Worm (Caenorhabditis elegans) whole organism, young adult: ENCODE results near the gene nhr-168.

Experiments
- B0336.3 ChIP-seq: fragments of 200-800 bp; sonication (Bioruptor generic); IDR thresholded peaks from 2 replicates; pipeline ENCODE4 v1.3.6; 2022; ENCODE audit warnings: missing genetic modification characterization, missing compliant biosample characterization
- C06A6.2 ChIP-seq: fragments of 200-800 bp; sonication (Bioruptor generic); conservative IDR thresholded peaks from 2 replicates; pipeline ENCODE4 v1.3.6; 2022; ENCODE audit warnings: missing genetic modification characterization, missing compliant biosample characterization
- D2030.7 ChIP-seq: fragments of 200-800 bp; sonication (Bioruptor generic); IDR thresholded peaks from 2 replicates; pipeline ENCODE4 v1.3.6; 2022; ENCODE audit warnings: missing genetic modification reagents, missing genetic modification characterization, missing compliant biosample characterization
- F33H1.4 ChIP-seq: fragments of 200-800 bp; sonication (Bioruptor generic); IDR thresholded peaks from 2 replicates; pipeline ENCODE4 v1.3.6; 2022; ENCODE audit warnings: missing genetic modification reagents, missing genetic modification characterization, missing compliant biosample characterization
- F37B4.10 ChIP-seq: fragments of 200-800 bp; sonication (Bioruptor generic); IDR thresholded peaks from 2 replicates; pipeline ENCODE4 v1.3.6; 2022; ENCODE audit warnings: missing genetic modification characterization, missing compliant biosample characterization
- F49E8.2 ChIP-seq: sonication (generic microtip); optimal IDR thresholded peaks from 3 replicates; lab custom pipeline; 2017; ENCODE audit warnings: missing genetic modification characterization, mild to moderate bottlenecking, missing compliant biosample characterization, antibody characterized with exemption, moderate library complexity; ENCODE audit not compliant: insufficient read depth
- F52B5.7 ChIP-seq: sonication (generic microtip); optimal IDR thresholded peaks from 2 replicates; lab custom pipeline; 2016; ENCODE audit warnings: mild to moderate bottlenecking, missing genetic modification characterization, missing compliant biosample characterization
- K12H6.12 ChIP-seq: fragments of 200-800 bp; sonication (Bioruptor generic); optimal IDR thresholded peaks from 2 replicates; lab custom pipeline; 2018; ENCODE audit warnings: mild to moderate bottlenecking, missing genetic modification characterization, missing compliant biosample characterization
- Y53G8AR.9 ChIP-seq: fragments of 200-800 bp; sonication (Bioruptor generic); conservative IDR thresholded peaks from 2 replicates; pipeline ENCODE4 v1.3.6; 2022; ENCODE audit warnings: missing genetic modification reagents, missing genetic modification characterization, missing compliant biosample characterization
- Y95B8A.8 ChIP-seq: fragments of 200-800 bp; sonication (Bioruptor generic); IDR thresholded peaks from 2 replicates; pipeline ENCODE4 v1.3.6; 2022; ENCODE audit warnings: missing genetic modification reagents, missing genetic modification characterization, missing compliant biosample characterization
- aptf-2 ChIP-seq: fragments of 200-800 bp; sonication (Bioruptor generic); conservative IDR thresholded peaks from 2 replicates; pipeline ENCODE4 v1.3.6; 2022; ENCODE audit warnings: missing genetic modification reagents, missing genetic modification characterization, missing compliant biosample characterization
- bed-1 ChIP-seq: fragments of 200-800 bp; sonication (Bioruptor generic); IDR thresholded peaks from 2 replicates; pipeline ENCODE4 v1.3.6; 2022; ENCODE audit warnings: missing genetic modification reagents, missing genetic modification characterization, missing compliant biosample characterization
- cebp-1 ChIP-seq, 2 experiments: fragments of 200-800 bp in 1 of 2; sonication (Bioruptor generic) in 1 of 2; sonication (generic microtip) in 1 of 2; IDR thresholded peaks in 1 of 2; optimal IDR thresholded peaks in 1 of 2; 2 replicates each; pipeline versions ENCODE4 v1.3.6 to Lab custom; 2017 to 2022; ENCODE audit warnings: missing compliant biosample characterization in 2 of 2, missing genetic modification characterization in 2 of 2, mild to moderate bottlenecking in 1 of 2, missing genetic modification reagents in 1 of 2, moderate library complexity in 1 of 2
- ceh-100 ChIP-seq: fragments of 200-800 bp; sonication (Bioruptor generic); IDR thresholded peaks from 2 replicates; pipeline ENCODE4 v1.3.6; 2022; ENCODE audit warnings: missing genetic modification reagents, missing genetic modification characterization, missing compliant biosample characterization
- chd-7 ChIP-seq: sonication (generic microtip); optimal IDR thresholded peaks from 2 replicates; lab custom pipeline; 2016; ENCODE audit warnings: mild to moderate bottlenecking, missing genetic modification characterization, moderate library complexity, missing compliant biosample characterization
- dpff-1 ChIP-seq: sonication (generic microtip); optimal IDR thresholded peaks from 2 replicates; lab custom pipeline; 2017; ENCODE audit warnings: mild to moderate bottlenecking, missing genetic modification characterization, missing compliant biosample characterization
- egl-44 ChIP-seq: fragments of 200-800 bp; sonication (Bioruptor generic); IDR thresholded peaks from 2 replicates; pipeline ENCODE4 v1.3.6; 2022; ENCODE audit warnings: missing genetic modification reagents, missing genetic modification characterization, missing compliant biosample characterization
- ekl-4 ChIP-seq: fragments of 200-800 bp; sonication (Bioruptor generic); IDR thresholded peaks from 2 replicates; pipeline ENCODE4 v1.3.6; 2022; ENCODE audit warnings: missing genetic modification reagents, missing genetic modification characterization, missing compliant biosample characterization
- gei-17 ChIP-seq: fragments of 200-800 bp; sonication (Bioruptor generic); optimal IDR thresholded peaks from 2 replicates; lab custom pipeline; 2018; ENCODE audit warnings: mild to moderate bottlenecking, missing genetic modification characterization, missing compliant biosample characterization
- hlh-26 ChIP-seq: fragments of 200-800 bp; sonication (Bioruptor generic); conservative IDR thresholded peaks from 2 replicates; pipeline ENCODE4 v1.3.6; 2022; ENCODE audit warnings: missing genetic modification reagents, missing genetic modification characterization, missing compliant biosample characterization
- hmg-20 ChIP-seq: fragments of 200-800 bp; sonication (Bioruptor generic); IDR thresholded peaks from 2 replicates; pipeline ENCODE4 v1.3.6; 2022; ENCODE audit warnings: missing genetic modification reagents, missing genetic modification characterization, missing compliant biosample characterization
- hrde-1 ChIP-seq: sonication (generic microtip); optimal IDR thresholded peaks from 2 replicates; lab custom pipeline; 2016; ENCODE audit warnings: missing genetic modification characterization, mild to moderate bottlenecking, missing compliant biosample characterization, moderate library complexity, missing genotype, missing genetic modification reagents, borderline replicate concordance
- hsf-1 ChIP-seq: fragments of 200-800 bp; sonication (Bioruptor generic); IDR thresholded peaks from 2 replicates; pipeline ENCODE4 v1.3.6; 2022; ENCODE audit warnings: missing genetic modification reagents, missing genetic modification characterization, missing compliant biosample characterization
- lin-35 ChIP-seq, 3 experiments: fragments of 150-350 bp in 2 of 3; sonication (generic microtip) in 1 of 3; optimal IDR thresholded peaks; 2 replicates each; lab custom pipeline; 2014 to 2018; ENCODE audit warnings: missing biosample characterization in 3 of 3, missing genetic modification characterization in 3 of 3, missing genetic modification reagents in 3 of 3
- lsl-1 ChIP-seq: fragments of 200-800 bp; sonication (Bioruptor generic); optimal IDR thresholded peaks from 2 replicates; lab custom pipeline; 2018; ENCODE audit warnings: mild to moderate bottlenecking, missing genetic modification characterization, moderate library complexity, missing compliant biosample characterization
- madf-3 ChIP-seq: fragments of 200-800 bp; sonication (Bioruptor generic); IDR thresholded peaks from 2 replicates; pipeline ENCODE4 v1.3.6; 2022; ENCODE audit warnings: missing genetic modification reagents, missing genetic modification characterization, missing compliant biosample characterization
- madf-6 ChIP-seq: fragments of 200-800 bp; sonication (Bioruptor generic); IDR thresholded peaks from 2 replicates; pipeline ENCODE4 v1.3.6; 2022; ENCODE audit warnings: missing genetic modification reagents, missing genetic modification characterization, missing compliant biosample characterization
- madf-8 ChIP-seq: fragments of 200-800 bp; sonication (Bioruptor generic); conservative IDR thresholded peaks from 2 replicates; pipeline ENCODE4 v1.3.6; 2022; ENCODE audit warnings: missing genetic modification reagents, missing genetic modification characterization, missing compliant biosample characterization
- mcd-1 ChIP-seq: fragments of 200-800 bp; sonication (Bioruptor generic); IDR thresholded peaks from 2 replicates; pipeline ENCODE4 v1.3.6; 2022; ENCODE audit warnings: missing genetic modification reagents, missing genetic modification characterization, missing compliant biosample characterization
- nfya-1 ChIP-seq: sonication (generic microtip); optimal IDR thresholded peaks from 2 replicates; lab custom pipeline; 2017; ENCODE audit warnings: antibody characterized with exemption, missing compliant biosample characterization, missing genetic modification characterization, borderline replicate concordance; ENCODE audit not compliant: insufficient read depth
- nfyb-1 ChIP-seq: fragments of 200-800 bp; sonication (Bioruptor generic); IDR thresholded peaks from 2 replicates; pipeline ENCODE4 v1.3.6; 2022; ENCODE audit warnings: missing genetic modification reagents, missing genetic modification characterization, missing compliant biosample characterization
- nhr-27 ChIP-seq: fragments of 200-800 bp; sonication (Bioruptor generic); optimal IDR thresholded peaks from 2 replicates; lab custom pipeline; 2018; ENCODE audit warnings: mild to moderate bottlenecking, missing genetic modification characterization, moderate library complexity, missing compliant biosample characterization
- pha-4 ChIP-seq: fragments of 150-350 bp; sonication (generic microtip); optimal IDR thresholded peaks from 2 replicates; lab custom pipeline; 2014; ENCODE audit warnings: missing biosample characterization, missing genetic modification reagents, missing genetic modification characterization
- rcor-1 ChIP-seq: fragments of 200-800 bp; sonication (Bioruptor generic); IDR thresholded peaks from 2 replicates; pipeline ENCODE4 v1.3.6; 2022; ENCODE audit warnings: missing genetic modification reagents, missing genetic modification characterization, missing compliant biosample characterization
- rec-8 ChIP-seq, 2 experiments: sonication (generic microtip); optimal IDR thresholded peaks; 2 replicates each; lab custom pipeline; 2016; ENCODE audit warnings: mild to moderate bottlenecking in 2 of 2, missing genetic modification characterization in 2 of 2, missing genetic modification reagents in 2 of 2, missing genotype in 2 of 2, missing biosample characterization in 1 of 2, missing compliant biosample characterization in 1 of 2, moderate library complexity in 1 of 2
- repo-1 ChIP-seq: sonication (generic microtip); optimal IDR thresholded peaks from 2 replicates; lab custom pipeline; 2017; ENCODE audit warnings: mild to moderate bottlenecking, missing genetic modification characterization, missing compliant biosample characterization
- snpc-1.1 ChIP-seq: sonication (generic microtip); optimal IDR thresholded peaks from 2 replicates; lab custom pipeline; 2017; ENCODE audit warnings: missing genetic modification characterization, mild to moderate bottlenecking, missing compliant biosample characterization, antibody characterized with exemption, moderate library complexity, missing genotype, missing genetic modification reagents; ENCODE audit not compliant: insufficient read depth
- snpc-4 ChIP-seq, 5 experiments: fragments of 150-350 bp in 1 of 5; sonication (generic microtip) in 4 of 5; optimal IDR thresholded peaks; 2 replicates each; lab custom pipeline; 2014 to 2018; ENCODE audit warnings: missing genetic modification characterization in 5 of 5, missing biosample characterization in 3 of 5, antibody characterized with exemption in 2 of 5, mild to moderate bottlenecking in 2 of 5, missing compliant biosample characterization in 2 of 5, missing genotype in 2 of 5, moderate library complexity in 2 of 5, missing genetic modification reagents in 1 of 5
- tbx-9 ChIP-seq: sonication (generic microtip); optimal IDR thresholded peaks from 2 replicates; lab custom pipeline; 2016; ENCODE audit warnings: borderline replicate concordance, missing genetic modification characterization, inconsistent platforms, missing compliant biosample characterization
- tlf-1 ChIP-seq: fragments of 200-800 bp; sonication (Bioruptor generic); optimal IDR thresholded peaks from 2 replicates; lab custom pipeline; 2018; ENCODE audit warnings: mild to moderate bottlenecking, missing genetic modification characterization, missing compliant biosample characterization
- unc-130 ChIP-seq: sonication (generic microtip); optimal IDR thresholded peaks from 2 replicates; lab custom pipeline; 2016; ENCODE audit warnings: missing genetic modification reagents, missing genetic modification characterization, missing compliant biosample characterization
- unc-62 ChIP-seq: fragments of 150-350 bp; optimal IDR thresholded peaks from 2 replicates; lab custom pipeline; 2014; ENCODE audit warnings: missing biosample characterization, missing genetic modification reagents, missing genetic modification characterization
- xnd-1 ChIP-seq: sonication (generic microtip); optimal IDR thresholded peaks from 2 replicates; lab custom pipeline; 2016; ENCODE audit warnings: missing genotype, missing genetic modification reagents, missing genetic modification characterization, missing compliant biosample characterization
- zfh-2 ChIP-seq: fragments of 200-800 bp; sonication (Bioruptor generic); conservative IDR thresholded peaks from 2 replicates; pipeline ENCODE4 v1.3.6; 2022; ENCODE audit warnings: missing genetic modification reagents, missing genetic modification characterization, missing compliant biosample characterization
- ztf-25 ChIP-seq: fragments of 200-800 bp; sonication (Bioruptor generic); IDR thresholded peaks from 2 replicates; pipeline ENCODE4 v1.3.6; 2022; ENCODE audit warnings: missing genetic modification reagents, missing genetic modification characterization, missing compliant biosample characterization
- ztf-3 ChIP-seq: fragments of 200-800 bp; sonication (Bioruptor generic); optimal IDR thresholded peaks from 2 replicates; lab custom pipeline; 2018; ENCODE audit warnings: mild to moderate bottlenecking, missing genetic modification characterization, missing compliant biosample characterization

Gene nhr-168

DNA sequence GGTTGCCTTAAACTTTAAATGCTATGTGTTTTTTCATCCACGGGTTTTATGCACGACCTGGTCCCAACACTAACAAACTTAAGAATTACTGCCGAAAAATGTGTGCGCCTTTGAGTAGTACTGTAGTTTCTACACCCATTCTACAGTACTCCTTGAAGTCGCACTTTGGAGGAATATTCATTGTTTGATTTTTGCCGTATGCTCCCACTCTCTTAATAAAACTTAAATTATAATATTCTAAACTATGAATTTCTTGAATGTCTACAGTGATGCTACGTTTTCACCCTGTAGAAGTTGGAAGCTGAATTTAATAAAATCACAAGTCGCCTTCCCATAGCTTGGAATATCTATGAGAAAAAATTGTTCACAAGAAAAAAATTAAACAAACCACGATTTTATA, 23.9 kb downstream of the nhr-168 start:
- TF ChIP-seq K12H6.12 (tag; lab: Kevin White, UChicago) (no peak), rcor-1 (GFP tag; lab: Robert Waterston, UW) (0 out of 2 replicates have a peak, but pooled peaks have one; percentile 14), snpc-1.1 (no peak), gei-17 (no peak), F33H1.4 (GFP tag; lab: Robert Waterston, UW) (peak; percentile 29), dpff-1 (tag; lab: Kevin White, UChicago) (no peak), F37B4.10 (GFP tag; lab: Robert Waterston, UW) (no peak), ceh-100 (GFP tag; lab: Robert Waterston, UW) (no peak), C06A6.2 (GFP tag; lab: Robert Waterston, UW) (no peak), cebp-1 (GFP tag; IDR thresholded peaks at IDR 0.05; lab: Robert Waterston, UW) (no peak), cebp-1 (tag; optimal IDR thresholded peaks at IDR 0.05; lab: Kevin White, UChicago) (peak; percentile 17), repo-1 (tag; lab: Kevin White, UChicago) (peak; percentile 20), aptf-2 (GFP tag; lab: Robert Waterston, UW) (no peak), nfya-1 (tag; lab: Kevin White, UChicago) (no peak), hsf-1 (peak; percentile 68), chd-7 (tag; lab: Kevin White, UChicago) (no peak), madf-6 (peak; percentile 75), Y95B8A.8 (0 out of 2 replicates have a peak, but pooled peaks have one; percentile 48), lin-35 (GFP tag; optimal IDR thresholded peaks at IDR 0.05; lab: Kevin White, UChicago) (no peak), xnd-1 (tag; lab: Kevin White, UChicago) (peak; percentile 11), hmg-20 (no peak), unc-130 (GFP tag; lab: Kevin White, UChicago) (peak; percentile 13), D2030.7 (GFP tag; lab: Robert Waterston, UW) (peak; percentile 54; the same call in 1 of the 2 replicates), F49E8.2 (tag; lab: Kevin White, UChicago) (no peak), nfyb-1 (GFP tag; lab: Robert Waterston, UW) (no peak), madf-3 (GFP tag; lab: Robert Waterston, UW) (peak; percentile 63; the same call in 1 of the 2 replicates), hrde-1 (tag; lab: Kevin White, UChicago) (peak; percentile 78), rec-8 (tag; optimal IDR thresholded peaks at IDR 0.05; lab: Kevin White, UChicago) (no peak), unc-62 (no peak), bed-1 (no peak), pha-4 (tag; lab: Kevin White, UChicago) (no peak), tbx-9 (tag; lab: Kevin White, UChicago) (no peak), egl-44 (GFP tag; lab: Robert Waterston, UW) (no peak), madf-8 (GFP tag; lab: Robert Waterston, UW) (no peak), snpc-4 (GFP tag; optimal IDR thresholded peaks at IDR 0.05; lab: Kevin White, UChicago) (peak; percentile 10), snpc-4 (tag; optimal IDR thresholded peaks at IDR 0.05; lab: Kevin White, UChicago) (peak in 1 of 4 experiments; percentile 21), nhr-27 (tag; lab: Kevin White, UChicago) (no peak), hlh-26 (GFP tag; lab: Robert Waterston, UW) (no peak), Y53G8AR.9 (GFP tag; lab: Robert Waterston, UW) (peak; percentile 43; the same call in 1 of the 2 replicates), ztf-3 (GFP tag; lab: Kevin White, UChicago) (no peak), zfh-2 (GFP tag; lab: Robert Waterston, UW) (no peak), mcd-1 (GFP tag; lab: Robert Waterston, UW) (no peak), lsl-1 (GFP tag; lab: Kevin White, UChicago) (peak; percentile 24), ekl-4 (GFP tag; lab: Robert Waterston, UW) (peak; percentile 72; the same call in 1 of the 2 replicates), B0336.3 (GFP tag; lab: Robert Waterston, UW) (peak; percentile 47; the same call in 1 of the 2 replicates), tlf-1 (GFP tag; lab: Kevin White, UChicago) (peak; percentile 54), F52B5.7 (peak; percentile 21), ztf-25 (0 out of 2 replicates have a peak, but pooled peaks have one; percentile 53)
